Fruit fly (Drosophila melanogaster): ENCODE results near the gene brk.

The brk gene

dm6 chrX:7301351-7302328, 6.1 kb upstream of the brk start (continued):
- TF ChIP-seq Stat92E (GFP tag; optimal IDR thresholded peaks at IDR 0.05) (no peak), ase (GFP tag; IDR thresholded peaks at IDR 0.05) (peak; percentile 58; the same call in 1 of the 3 replicates), cato (GFP tag; optimal IDR thresholded peaks at IDR 0.05; ENCODE audit: borderline replicate concordance) (no peak), ken (GFP tag; IDR thresholded peaks at IDR 0.05) (0 out of 3 replicates have a peak, but pooled peaks have one; percentile 39), ranshi (GFP tag; IDR thresholded peaks at IDR 0.05) (peak; percentile 35), Adf1 (GFP tag; IDR thresholded peaks at IDR 0.05) (peak; percentile 60), lbe (GFP tag; optimal IDR thresholded peaks at IDR 0.05) (no peak), Lhr (GFP tag; optimal IDR thresholded peaks at IDR 0.05) (peak; percentile 22), Hsf (GFP tag; optimal IDR thresholded peaks at IDR 0.05) (peak; percentile 60), CG10209 (GFP tag; optimal IDR thresholded peaks at IDR 0.05) (peak; percentile 63), fd96Cb (tag; optimal IDR thresholded peaks at IDR 0.05) (peak; percentile 60), CG12659 (GFP tag; optimal IDR thresholded peaks at IDR 0.05) (peak; percentile 60), CG17568 (GFP tag; optimal IDR thresholded peaks at IDR 0.05) (no peak), Sox100B (GFP tag; optimal IDR thresholded peaks at IDR 0.05) (peak; percentile 91), HLH3B (GFP tag; IDR thresholded peaks at IDR 0.05) (0 out of 2 replicates have a peak, but pooled peaks have one; percentile 46), Six4 (GFP tag; optimal IDR thresholded peaks at IDR 0.05) (peak; percentile 45), CG14710 (tag; optimal IDR thresholded peaks at IDR 0.05) (peak; percentile 71), Opbp (GFP tag; IDR thresholded peaks at IDR 0.05; ENCODE audit: partially characterized antibody) (no peak), Pdp1 (GFP tag; optimal IDR thresholded peaks at IDR 0.05) (peak; percentile 45 to 56), zen2 (GFP tag; IDR thresholded peaks at IDR 0.05; ENCODE audit: partially characterized antibody) (no peak), gro (GFP tag; optimal IDR thresholded peaks at IDR 0.05) (no peak), crol (GFP tag; IDR thresholded peaks at IDR 0.05) (peak; percentile 87), CG12236 (GFP tag; optimal IDR thresholded peaks at IDR 0.05) (peak; percentile 45), scrt (GFP tag; optimal IDR thresholded peaks at IDR 0.05) (peak; percentile 1), btn (GFP tag; optimal IDR thresholded peaks at IDR 0.05) (peak; percentile 40), Gug (GFP tag; IDR thresholded peaks at IDR 0.05) (peak; percentile 39; the same call in 2 of the 4 replicates), CG11085 (GFP tag; IDR thresholded peaks at IDR 0.05) (peak; percentile 39; the same call in 1 of the 2 replicates), Atf3 (GFP tag; optimal IDR thresholded peaks at IDR 0.05) (peak; percentile 3), knrl (GFP tag; IDR thresholded peaks at IDR 0.05; ENCODE audit: partially characterized antibody) (no peak), CG14667 (GFP tag; IDR thresholded peaks at IDR 0.05) (peak; percentile 27; the same call in 1 of the 2 replicates), croc (GFP tag; conservative IDR thresholded peaks at IDR 0.05) (no peak; the same call in 2 of the 3 replicates), en (GFP tag; optimal IDR thresholded peaks at IDR 0.05) (peak; percentile 14), lab (GFP tag; optimal IDR thresholded peaks at IDR 0.05) (peak; percentile 3), CG2120 (GFP tag; optimal IDR thresholded peaks at IDR 0.05) (peak; percentile 29), otp (GFP tag; IDR thresholded peaks at IDR 0.05) (peak; percentile 64; the same call in 1 of the 3 replicates), CG5953 (GFP tag; IDR thresholded peaks at IDR 0.05) (peak; percentile 38; the same call in 1 of the 2 replicates), slp2 (GFP tag; optimal IDR thresholded peaks at IDR 0.05) (peak; percentile 47), CG11456 (GFP tag; IDR thresholded peaks at IDR 0.05) (0 out of 3 replicates have a peak, but pooled peaks have one; percentile 10), ewg (GFP tag; optimal IDR thresholded peaks at IDR 0.05) (peak; percentile 19), CG6254 (GFP tag; optimal IDR thresholded peaks at IDR 0.05) (peak; percentile 48), D (optimal IDR thresholded peaks at IDR 0.05) (no peak), D (GFP tag; optimal IDR thresholded peaks at IDR 0.05) (peak; percentile 77), Awh (GFP tag; IDR thresholded peaks at IDR 0.05) (peak; percentile 55; the same call in 1 of the 2 replicates), CG10431 (GFP tag; optimal IDR thresholded peaks at IDR 0.05) (peak; percentile 43), MTF-1 (GFP tag; optimal IDR thresholded peaks at IDR 0.05; ENCODE audit: borderline replicate concordance) (no peak), Drgx (GFP tag; IDR thresholded peaks at IDR 0.05) (peak; percentile 72), NFAT (GFP tag; IDR thresholded peaks at IDR 0.05) (0 out of 2 replicates have a peak, but pooled peaks have one; percentile 7)
